Worm (Caenorhabditis elegans): ENCODE data around the gene C08B6.18.

Gene C08B6.18

DNA sequence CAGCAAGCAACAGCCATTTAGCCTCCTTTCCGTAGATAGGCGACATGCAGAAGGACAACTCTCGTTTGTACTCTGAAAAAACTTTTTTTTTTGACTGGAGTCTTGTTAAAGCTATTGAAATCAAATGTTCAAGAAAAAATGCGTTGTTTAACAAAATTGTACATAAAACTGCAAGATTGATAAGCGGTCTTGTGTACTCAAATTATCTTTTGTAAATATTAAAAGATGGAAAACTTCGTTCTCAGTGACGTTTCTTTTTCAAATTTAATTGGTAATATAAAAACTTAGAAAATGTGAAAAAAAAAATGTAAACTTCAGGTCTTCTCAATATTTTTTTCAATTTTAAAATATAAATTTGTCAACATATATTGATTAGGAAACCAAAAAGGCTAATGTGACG, 22.8 kb downstream of the C08B6.18 start:
- no peak for TF ChIP-seq F55B11.4 (tag; optimal IDR thresholded peaks at IDR 0.05; ENCODE audit: borderline replicate concordance, insufficient read depth)
- TF ChIP-seq ceh-100 (GFP tag; IDR thresholded peaks at IDR 0.05) = no peak
- no peak for TF ChIP-seq atf-7 (tag; optimal IDR thresholded peaks at IDR 0.05)
- TF ChIP-seq attf-6 (GFP tag; IDR thresholded peaks at IDR 0.05) = no peak
- no peak for TF ChIP-seq ceh-79 (tag; optimal IDR thresholded peaks at IDR 0.05)
- TF ChIP-seq attf-5 (GFP tag; optimal IDR thresholded peaks at IDR 0.05) = no peak
- no peak for TF ChIP-seq egl-44 (GFP tag; IDR thresholded peaks at IDR 0.05)
- no peak for TF ChIP-seq lin-35 (GFP tag; optimal IDR thresholded peaks at IDR 0.05)
- no peak for TF ChIP-seq him-1 (tag; optimal IDR thresholded peaks at IDR 0.05)
- no peak for TF ChIP-seq mcd-1 (GFP tag; IDR thresholded peaks at IDR 0.05)
- no peak for TF ChIP-seq sea-2 (GFP tag; IDR thresholded peaks at IDR 0.05)
- TF ChIP-seq tlf-1 (GFP tag; optimal IDR thresholded peaks at IDR 0.05) = no peak
- no peak for TF ChIP-seq B0019.2 (GFP tag; conservative IDR thresholded peaks at IDR 0.05)
- no peak for TF ChIP-seq athp-1 (tag; optimal IDR thresholded peaks at IDR 0.05)

DNA sequence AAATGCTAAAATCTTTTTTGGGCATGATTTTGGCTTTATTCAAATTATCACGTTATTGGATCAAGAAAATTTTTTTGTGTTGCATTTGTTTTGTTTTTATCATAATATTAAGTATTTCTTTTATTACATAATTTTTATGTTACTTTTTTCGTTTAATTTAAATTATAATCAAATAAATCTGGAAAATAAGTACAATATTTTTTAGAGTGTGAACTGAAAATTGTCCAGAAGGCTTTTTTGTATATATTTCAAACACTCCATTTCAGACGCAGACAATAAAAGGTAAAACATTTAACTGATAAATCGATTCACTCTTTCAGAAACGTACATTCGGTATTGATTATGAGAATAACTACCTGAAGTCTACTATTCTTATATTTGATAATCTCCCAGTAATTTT, 26.6 kb downstream of the C08B6.18 start, which contains the start of gene C08B6.11:
TSS of gene C08B6.11 (plus strand) at position 301 of the 400 bp plus-strand sequence.
- TF ChIP-seq ztf-3 (GFP tag; optimal IDR thresholded peaks at IDR 0.05) = no peak
- TF ChIP-seq C17E4.6 (GFP tag; IDR thresholded peaks at IDR 0.05) = no peak
- TF ChIP-seq mel-28 (tag; optimal IDR thresholded peaks at IDR 0.05; ENCODE audit: borderline replicate concordance) = no peak
- no peak for TF ChIP-seq gei-17 (GFP tag; optimal IDR thresholded peaks at IDR 0.05)
- no peak for TF ChIP-seq attf-5 (GFP tag; optimal IDR thresholded peaks at IDR 0.05)
- TF ChIP-seq ztf-28 (GFP tag; IDR thresholded peaks at IDR 0.05) = no peak
- no peak for TF ChIP-seq ceh-100 (GFP tag; IDR thresholded peaks at IDR 0.05)
- TF ChIP-seq him-1 (tag; optimal IDR thresholded peaks at IDR 0.05) = no peak
- TF ChIP-seq Y79H2A.3 (GFP tag; conservative IDR thresholded peaks at IDR 0.05) = no peak
- TF ChIP-seq ceh-40 (GFP tag; IDR thresholded peaks at IDR 0.05) = no peak
- TF ChIP-seq hmg-20 (GFP tag; IDR thresholded peaks at IDR 0.05) = no peak
- no peak for TF ChIP-seq ceh-91 (GFP tag; IDR thresholded peaks at IDR 0.05)
- no peak for TF ChIP-seq ceh-27 (GFP tag; optimal IDR thresholded peaks at IDR 0.05)
- no peak for TF ChIP-seq ccch-3 (GFP tag; optimal IDR thresholded peaks at IDR 0.05)
- no peak for TF ChIP-seq ztf-26 (tag; optimal IDR thresholded peaks at IDR 0.05)
- no peak for TF ChIP-seq zfh-2 (GFP tag; conservative IDR thresholded peaks at IDR 0.05)
- TF ChIP-seq madf-10 (tag; optimal IDR thresholded peaks at IDR 0.05) = no peak

DNA sequence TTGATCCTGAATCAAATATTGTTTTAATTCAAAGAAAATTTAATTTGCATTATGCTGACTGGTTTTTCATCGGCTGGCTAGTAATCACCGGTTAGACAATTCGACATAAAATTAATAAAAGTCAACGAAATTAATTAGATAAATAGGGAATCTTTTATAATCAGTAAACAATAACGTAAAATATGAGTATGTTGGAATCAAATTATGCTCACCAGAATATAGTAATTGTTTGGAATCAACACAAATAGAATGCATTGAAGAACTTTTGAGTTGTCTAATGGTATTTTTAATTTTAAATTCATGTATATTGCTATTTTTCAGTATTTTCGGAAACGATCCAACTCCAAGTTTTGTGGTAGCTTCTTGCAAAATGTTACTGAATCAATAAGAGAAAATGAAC, 28.5 kb downstream of the C08B6.18 start, which contains the start of gene C08B6.2:
TSS of gene C08B6.2 (plus strand) at position 301 of the 400 bp plus-strand sequence.
- TF ChIP-seq lag-1 (GFP tag; IDR thresholded peaks at IDR 0.05) = no peak
- TF ChIP-seq atf-7 (tag; optimal IDR thresholded peaks at IDR 0.05) = no peak
- TF ChIP-seq ceh-58 (GFP tag; IDR thresholded peaks at IDR 0.05) = no peak
- no peak for TF ChIP-seq ztf-22 (GFP tag; optimal IDR thresholded peaks at IDR 0.05)
- no peak for TF ChIP-seq F10E7.11 (tag; optimal IDR thresholded peaks at IDR 0.05)
- no peak for TF ChIP-seq aptf-3 (GFP tag; IDR thresholded peaks at IDR 0.05)
- no peak for TF ChIP-seq madf-3 (GFP tag; IDR thresholded peaks at IDR 0.05)
- TF ChIP-seq hrde-1 (tag; optimal IDR thresholded peaks at IDR 0.05; ENCODE audit: borderline replicate concordance) = no peak
- TF ChIP-seq Y53F4B.3 (GFP tag; IDR thresholded peaks at IDR 0.05) = no peak

Measured in whole organism, young adult.